Fruit fly (Drosophila melanogaster) whole organism, pupa: ENCODE data around the gene CG5171.

Experiments
- CG10348 ChIP-seq: fragments of 200-800 bp; sonication (Bioruptor generic); IDR thresholded peaks from 2 replicates; pipeline ENCODE4 v1.3.6; 2022; ENCODE audit warnings: missing biosample characterization, missing genetic modification characterization
- CG12605 ChIP-seq: fragments of 200-800 bp; sonication (Bioruptor generic); IDR thresholded peaks from 2 replicates; pipeline ENCODE4 v1.3.6; 2022; ENCODE audit warnings: missing biosample characterization, missing genetic modification characterization
- CG13204 ChIP-seq: fragments of 200-800 bp; sonication (Bioruptor generic); optimal IDR thresholded peaks from 2 replicates; lab custom pipeline; 2018; ENCODE audit warnings: missing biosample characterization, mild to moderate bottlenecking, missing genetic modification characterization, moderate library complexity
- CG14655 ChIP-seq: fragments of 200-800 bp; sonication (Bioruptor generic); optimal IDR thresholded peaks from 3 replicates; lab custom pipeline; 2017; ENCODE audit warnings: mild to moderate bottlenecking, missing biosample characterization, missing genetic modification reagents, missing genetic modification characterization
- CG15710 ChIP-seq: fragments of 200-800 bp; sonication (Bioruptor generic); optimal IDR thresholded peaks from 2 replicates; lab custom pipeline; 2018; ENCODE audit warnings: missing biosample characterization, mild to moderate bottlenecking, missing genetic modification characterization, moderate library complexity
- CG17806 ChIP-seq: fragments of 200-800 bp; sonication (Bioruptor generic); optimal IDR thresholded peaks from 2 replicates; lab custom pipeline; 2018; ENCODE audit warnings: missing biosample characterization, mild to moderate bottlenecking, missing genetic modification characterization, moderate library complexity
- CG32121 ChIP-seq: fragments of 200-800 bp; sonication (Bioruptor generic); IDR thresholded peaks from 2 replicates; pipeline ENCODE4 v1.3.6; 2022; ENCODE audit warnings: missing biosample characterization, missing genetic modification characterization
- CG34367 ChIP-seq: fragments of 200-800 bp; sonication (Bioruptor generic); optimal IDR thresholded peaks from 2 replicates; lab custom pipeline; 2018; ENCODE audit warnings: missing biosample characterization, mild to moderate bottlenecking, missing genetic modification characterization
- CG4496 ChIP-seq: fragments of 200-800 bp; sonication (Bioruptor generic); IDR thresholded peaks from 3 replicates; pipeline ENCODE4 v1.3.6; 2022; ENCODE audit warnings: missing biosample characterization, missing genetic modification characterization
- CG8159 ChIP-seq: fragments of 200-800 bp; sonication (Bioruptor generic); optimal IDR thresholded peaks from 3 replicates; lab custom pipeline; 2018; ENCODE audit warnings: missing biosample characterization, mild to moderate bottlenecking, missing genetic modification characterization, moderate library complexity
- CG8301 ChIP-seq: fragments of 200-800 bp; sonication (Bioruptor generic); optimal IDR thresholded peaks from 2 replicates; lab custom pipeline; 2018; ENCODE audit warnings: missing biosample characterization, mild to moderate bottlenecking, missing genetic modification characterization
- CG9948 ChIP-seq: fragments of 200-800 bp; sonication (Bioruptor generic); optimal IDR thresholded peaks from 2 replicates; lab custom pipeline; 2018; ENCODE audit warnings: missing biosample characterization, mild to moderate bottlenecking, missing genetic modification characterization, moderate library complexity
- D1 ChIP-seq: fragments of 200-800 bp; sonication (Bioruptor generic); optimal IDR thresholded peaks from 2 replicates; lab custom pipeline; 2018; ENCODE audit warnings: missing biosample characterization, mild to moderate bottlenecking, missing genetic modification characterization, moderate library complexity
- EcR ChIP-seq: fragments of 200-800 bp; sonication (Bioruptor generic); optimal IDR thresholded peaks from 3 replicates; lab custom pipeline; 2019; ENCODE audit warnings: missing biosample characterization, missing genetic modification characterization, mild to moderate bottlenecking, moderate library complexity, missing genetic modification reagents
- Ets98B ChIP-seq: fragments of 200-800 bp; sonication (Bioruptor generic); IDR thresholded peaks from 2 replicates; pipeline ENCODE4 v1.3.6; 2022; ENCODE audit warnings: missing biosample characterization, missing genetic modification characterization
- Pif1A ChIP-seq: fragments of 200-800 bp; sonication (Bioruptor generic); optimal IDR thresholded peaks from 3 replicates; lab custom pipeline; 2016; ENCODE audit warnings: missing biosample characterization, missing genetic modification characterization
- Pif1B ChIP-seq: fragments of 200-800 bp; sonication (Bioruptor generic); optimal IDR thresholded peaks from 3 replicates; lab custom pipeline; 2016; ENCODE audit warnings: missing biosample characterization, missing genetic modification characterization
- Snoo ChIP-seq: fragments of 200-800 bp; sonication (Bioruptor generic); optimal IDR thresholded peaks from 3 replicates; lab custom pipeline; 2017; ENCODE audit warnings: missing biosample characterization, mild to moderate bottlenecking, missing genetic modification characterization, inconsistent platforms
- fd96Ca ChIP-seq: fragments of 200-800 bp; sonication (Bioruptor generic); IDR thresholded peaks from 3 replicates; pipeline ENCODE4 v1.3.6; 2022; ENCODE audit warnings: missing biosample characterization, missing genetic modification characterization
- gl ChIP-seq: fragments of 200-800 bp; sonication (Bioruptor generic); optimal IDR thresholded peaks from 2 replicates; lab custom pipeline; 2018; ENCODE audit warnings: missing biosample characterization, mild to moderate bottlenecking, missing genetic modification characterization
- rn ChIP-seq: fragments of 200-800 bp; sonication (Bioruptor generic); IDR thresholded peaks from 2 replicates; pipeline ENCODE4 v1.3.6; 2022; ENCODE audit warnings: missing biosample characterization, missing genetic modification characterization

The CG5171 gene

DNA sequence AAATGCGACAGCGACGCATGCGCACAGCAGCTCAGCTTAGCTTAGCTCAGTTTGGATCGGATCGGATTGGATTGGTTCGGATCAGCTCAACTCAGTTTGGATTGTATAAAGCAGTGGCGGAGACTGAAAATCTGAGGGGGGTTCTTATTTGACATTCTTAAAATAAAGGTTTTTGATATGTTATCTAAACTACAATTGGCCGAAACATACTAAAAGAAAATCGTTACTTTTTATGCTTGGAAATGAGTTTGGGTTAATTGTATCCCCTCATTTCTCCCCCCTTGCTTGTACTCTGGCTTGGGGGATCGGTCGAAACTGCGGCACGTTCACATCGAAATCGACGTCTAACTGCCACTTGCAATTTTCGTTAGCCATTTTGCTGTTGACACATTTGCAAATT, 25.0 kb upstream of the CG5171 start:
- TF ChIP-seq CG15710 (tag; lab: Kevin White, UChicago) (no peak), gl (tag; lab: Kevin White, UChicago) (no peak), CG10348 (GFP tag; lab: Robert Waterston, UW) (peak; percentile 69), CG9948 (tag; lab: Kevin White, UChicago) (no peak), Pif1A (GFP tag; lab: Kevin White, UChicago) (peak; percentile 50), CG34367 (no peak), fd96Ca (GFP tag; lab: Robert Waterston, UW) (peak; percentile 92), CG8159 (tag; lab: Kevin White, UChicago) (no peak), CG13204 (GFP tag; lab: Kevin White, UChicago) (no peak), CG14655 (peak; percentile 18), CG12605 (peak; percentile 73), Snoo (tag; lab: Kevin White, UChicago) (peak; percentile 47), CG4496 (GFP tag; lab: Robert Waterston, UW) (peak; percentile 87), EcR (GFP tag; lab: Kevin White, UChicago) (no peak), CG32121 (GFP tag; lab: Robert Waterston, UW) (peak; percentile 94), Ets98B (peak; percentile 93), CG8301 (tag; lab: Kevin White, UChicago) (no peak), CG17806 (tag; lab: Kevin White, UChicago) (no peak), rn (peak; percentile 73), D1 (no peak), Pif1B (GFP tag; lab: Kevin White, UChicago) (peak; percentile 11)

DNA sequence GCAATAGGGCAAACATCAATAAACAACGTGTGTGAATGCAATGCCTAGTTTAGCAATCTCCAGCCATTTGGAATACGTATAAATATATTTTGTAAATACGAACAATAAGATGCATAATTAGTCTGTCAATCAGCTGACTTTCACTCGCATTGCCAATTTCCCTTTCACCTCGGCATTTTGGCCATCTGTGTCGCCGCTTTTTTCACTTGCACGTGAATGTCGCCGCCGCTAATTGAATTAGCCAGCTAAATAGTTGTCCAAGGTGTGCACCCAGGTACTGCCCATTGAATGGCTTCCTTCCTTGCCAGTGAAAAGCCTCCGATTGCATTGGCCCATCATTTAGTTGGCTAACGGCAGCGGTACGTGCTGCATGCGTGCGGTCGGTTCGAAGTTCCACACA, 23.7 kb upstream of the CG5171 start, which contains the start of gene ninaC:
Gene ninaC, plus strand, starts transcription at position 301 of the 400 bp plus-strand sequence.
- no peak for TF ChIP-seq CG13204 (GFP tag; lab: Kevin White, UChicago)
- no peak for TF ChIP-seq fd96Ca (GFP tag; lab: Robert Waterston, UW)
- no peak for TF ChIP-seq CG12605
- TF ChIP-seq CG14655, result no peak
- TF ChIP-seq Snoo (tag; lab: Kevin White, UChicago), result no peak
- no peak for TF ChIP-seq CG9948 (tag; lab: Kevin White, UChicago)
- no peak for TF ChIP-seq Ets98B
- no peak for TF ChIP-seq Pif1A (GFP tag; lab: Kevin White, UChicago)
- no peak for TF ChIP-seq gl (tag; lab: Kevin White, UChicago)
- TF ChIP-seq CG34367, result no peak
- no peak for TF ChIP-seq EcR (GFP tag; lab: Kevin White, UChicago)
- no peak for TF ChIP-seq CG10348 (GFP tag; lab: Robert Waterston, UW)
- TF ChIP-seq D1, result no peak
- TF ChIP-seq CG8159 (tag; lab: Kevin White, UChicago), result no peak
- TF ChIP-seq CG8301 (tag; lab: Kevin White, UChicago), result no peak
- no peak for TF ChIP-seq CG15710 (tag; lab: Kevin White, UChicago)
- TF ChIP-seq CG17806 (tag; lab: Kevin White, UChicago), result no peak

DNA sequence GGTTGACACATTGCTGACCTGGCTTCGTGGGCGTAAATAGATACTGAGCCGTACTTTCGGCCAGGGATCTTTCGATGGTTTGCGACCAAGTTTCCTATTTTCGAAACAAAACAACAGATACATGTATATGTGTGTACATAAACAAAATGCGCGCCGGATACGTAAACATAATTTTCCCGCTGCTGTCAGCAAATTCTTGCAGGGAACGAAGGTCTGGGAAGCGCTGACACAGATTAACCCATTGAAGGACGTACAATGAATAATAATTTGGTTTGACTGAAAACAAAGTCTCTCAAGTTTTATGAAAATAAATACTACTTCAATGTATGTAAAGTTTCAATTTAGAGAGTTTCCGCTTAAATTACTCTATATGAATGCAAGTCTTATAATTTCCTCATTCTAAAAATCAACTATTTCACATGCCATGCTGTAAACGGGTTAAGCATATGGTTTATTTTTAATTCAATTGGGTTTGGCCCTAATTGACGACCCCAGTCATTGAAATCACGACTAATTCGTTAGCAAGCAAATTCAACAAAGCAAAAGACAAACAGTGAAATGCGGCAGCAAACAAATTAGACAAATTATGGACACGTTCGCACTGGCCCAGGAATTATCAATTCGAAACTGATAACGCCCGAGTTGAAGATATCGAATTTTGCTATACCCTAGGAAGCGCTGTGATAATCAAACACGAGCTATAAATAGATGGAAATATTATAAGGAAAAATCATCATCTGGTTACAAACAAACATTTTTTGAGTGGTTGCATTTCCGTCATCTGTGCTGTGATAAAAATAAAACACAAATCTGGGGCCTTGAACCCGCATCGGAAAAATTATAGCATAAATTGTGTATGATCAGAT, 14.3 kb upstream of the CG5171 start:
- TF ChIP-seq CG12605 (no peak), Snoo (tag; lab: Kevin White, UChicago) (no peak), rn (no peak)

DNA sequence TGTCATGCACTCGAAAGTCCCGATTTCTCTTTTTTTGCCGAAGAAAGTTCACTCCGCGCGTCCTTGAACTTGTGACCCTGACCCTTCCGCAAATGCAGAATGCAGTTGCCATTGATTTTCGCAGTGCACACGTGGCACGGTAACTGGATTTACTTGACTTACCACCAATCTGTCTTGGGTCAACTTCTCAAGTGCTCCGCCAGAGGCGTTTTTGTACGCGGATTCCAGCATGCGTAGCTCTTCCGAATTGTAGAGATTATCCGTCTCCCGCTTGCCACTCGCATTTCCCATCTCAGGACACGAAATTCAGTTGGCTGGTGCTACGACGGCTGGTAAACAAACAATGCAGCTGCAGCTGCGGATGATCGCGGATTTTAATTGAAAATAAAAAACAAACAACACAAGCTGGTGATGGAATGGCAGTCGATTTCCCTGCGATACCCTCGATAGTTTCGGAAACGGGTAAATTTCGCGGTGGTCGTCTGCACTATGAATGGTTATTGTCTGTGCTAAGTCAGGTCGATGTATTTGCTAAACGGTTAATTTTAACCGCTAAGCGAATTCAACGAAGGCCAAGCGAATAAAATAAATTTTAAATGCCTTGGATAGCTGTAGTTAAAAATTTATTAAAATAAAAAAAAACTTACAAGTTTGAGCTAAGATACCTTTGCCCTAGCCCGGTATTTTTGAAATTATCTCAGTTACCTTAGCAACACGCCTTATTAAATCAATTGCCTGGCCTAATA, 13.1 kb upstream of the CG5171 start, which contains the start of the genes CG5149 and gudu:
Gene CG5149, minus strand, starts transcription at position 441 of the 746 bp plus-strand sequence.
Gene gudu, plus strand, starts transcription at position 696 of the 746 bp plus-strand sequence.
- no peak for TF ChIP-seq CG12605
- TF ChIP-seq CG8159 (tag; lab: Kevin White, UChicago), result no peak
- peak; percentile 26 for TF ChIP-seq Snoo (tag; lab: Kevin White, UChicago)
- peak; percentile 13 for TF ChIP-seq CG15710 (tag; lab: Kevin White, UChicago)
- no peak for TF ChIP-seq CG13204 (GFP tag; lab: Kevin White, UChicago)
- TF ChIP-seq Pif1B (GFP tag; lab: Kevin White, UChicago), result no peak
- TF ChIP-seq gl (tag; lab: Kevin White, UChicago), result no peak
- peak; percentile 14 for TF ChIP-seq D1
- TF ChIP-seq CG8301 (tag; lab: Kevin White, UChicago), result no peak
- TF ChIP-seq CG32121 (GFP tag; lab: Robert Waterston, UW), result no peak
- TF ChIP-seq CG10348 (GFP tag; lab: Robert Waterston, UW), result no peak
- 0 out of 2 replicates have a peak, but pooled peaks have one; percentile 17 for TF ChIP-seq rn
- no peak for TF ChIP-seq CG14655
- peak; percentile 59 for TF ChIP-seq EcR (GFP tag; lab: Kevin White, UChicago)
- TF ChIP-seq CG9948 (tag; lab: Kevin White, UChicago), result no peak
- peak; percentile 62; the same call in 2 of the 3 replicates for TF ChIP-seq fd96Ca (GFP tag; lab: Robert Waterston, UW)
- TF ChIP-seq Ets98B, result peak; percentile 24; the same call in 1 of the 2 replicates
- TF ChIP-seq CG34367, result no peak
- TF ChIP-seq Pif1A (GFP tag; lab: Kevin White, UChicago), result no peak
- TF ChIP-seq CG17806 (tag; lab: Kevin White, UChicago), result no peak
- peak; percentile 21; the same call in 1 of the 3 replicates for TF ChIP-seq CG4496 (GFP tag; lab: Robert Waterston, UW)

DNA sequence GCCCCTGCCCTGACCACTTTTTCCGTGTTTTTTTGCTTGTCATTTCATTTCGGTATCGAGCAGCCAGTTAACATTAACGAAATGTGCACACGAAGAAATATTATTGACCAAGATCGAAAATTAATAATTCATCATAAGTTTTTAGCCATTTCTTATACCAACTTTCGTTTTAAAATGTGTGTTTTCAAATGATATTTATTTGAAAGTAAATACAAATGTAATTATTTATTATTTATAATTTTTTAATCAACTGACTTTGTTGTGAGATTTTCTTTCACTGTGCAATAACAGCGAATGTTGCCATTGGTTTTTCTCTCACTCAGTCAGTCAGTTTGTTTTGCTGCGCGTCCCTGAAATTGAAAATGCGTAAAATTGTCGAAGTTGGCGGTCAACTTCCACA, 5.3 kb upstream of the CG5171 start:
- peak; percentile 25 for TF ChIP-seq CG17806 (tag; lab: Kevin White, UChicago)
- peak; percentile 23 for TF ChIP-seq CG15710 (tag; lab: Kevin White, UChicago)
- TF ChIP-seq CG14655, result no peak
- TF ChIP-seq CG4496 (GFP tag; lab: Robert Waterston, UW), result no peak
- TF ChIP-seq CG9948 (tag; lab: Kevin White, UChicago), result peak; percentile 10
- TF ChIP-seq Snoo (tag; lab: Kevin White, UChicago), result peak; percentile 37
- TF ChIP-seq CG8159 (tag; lab: Kevin White, UChicago), result peak; percentile 41
- TF ChIP-seq D1, result no peak
- 0 out of 2 replicates have a peak, but pooled peaks have one; percentile 6 for TF ChIP-seq Ets98B
- no peak for TF ChIP-seq CG12605
